Worm (Caenorhabditis elegans) whole organism, L4 larva: ENCODE results near the gene Y61A9LA.1.
"Not testable (repeated sequence)": the region's sequence is repeated elsewhere in the genome, so short reads cannot be mapped to it uniquely, and the experiment has no call there.

ENCODE experiments used
- F37D6.2 ChIP-seq: sonication (generic microtip); optimal IDR thresholded peaks from 2 replicates; lab custom pipeline; 2016; ENCODE audit warnings: mild to moderate bottlenecking, missing genetic modification characterization, missing compliant biosample characterization
- Y5F2A.4 ChIP-seq: fragments of 200-800 bp; sonication (Bioruptor generic); optimal IDR thresholded peaks from 2 replicates; lab custom pipeline; 2018; ENCODE audit warnings: mild to moderate bottlenecking, missing genetic modification characterization, missing compliant biosample characterization
- ZK337.2 ChIP-seq: fragments of 200-800 bp; sonication (Bioruptor generic); IDR thresholded peaks from 2 replicates; pipeline ENCODE4 v1.3.6; 2022; ENCODE audit warnings: missing genetic modification reagents, missing genetic modification characterization, missing compliant biosample characterization
- ZK546.5 ChIP-seq, 2 experiments: sonication (generic microtip); optimal IDR thresholded peaks; 2 replicates each; lab custom pipeline; 2017; ENCODE audit warnings: missing biosample characterization in 2 of 2, missing genetic modification characterization in 2 of 2
- ceh-20 ChIP-seq: fragments of 200-800 bp; sonication (Bioruptor generic); IDR thresholded peaks from 2 replicates; pipeline ENCODE4 v1.3.6; 2022; ENCODE audit warnings: missing genetic modification reagents, missing genetic modification characterization, missing compliant biosample characterization
- ceh-44 ChIP-seq: fragments of 200-800 bp; sonication (Bioruptor generic); IDR thresholded peaks from 2 replicates; pipeline ENCODE4 v1.3.6; 2022; ENCODE audit warnings: missing genetic modification reagents, missing genetic modification characterization, missing compliant biosample characterization
- ces-1 ChIP-seq: fragments of 150-350 bp; sonication (generic microtip); optimal IDR thresholded peaks from 4 replicates; lab custom pipeline; 2014; ENCODE audit warnings: missing biosample characterization, missing genetic modification reagents, missing genetic modification characterization
- ctbp-1 ChIP-seq: fragments of 200-800 bp; sonication (Bioruptor generic); IDR thresholded peaks from 2 replicates; pipeline ENCODE4 v1.3.6; 2022; ENCODE audit warnings: missing genetic modification reagents, missing genetic modification characterization, missing compliant biosample characterization
- daf-19 ChIP-seq: fragments of 200-800 bp; sonication (Bioruptor generic); conservative IDR thresholded peaks from 2 replicates; pipeline ENCODE4 v1.3.6; 2022; ENCODE audit warnings: missing genetic modification characterization, missing compliant biosample characterization
- daf-8 ChIP-seq: fragments of 200-800 bp; sonication (Bioruptor generic); IDR thresholded peaks from 2 replicates; pipeline ENCODE4 v1.3.6; 2022; ENCODE audit warnings: missing genetic modification characterization, missing compliant biosample characterization
- dpl-1 ChIP-seq: fragments of 150-350 bp; optimal IDR thresholded peaks from 2 replicates; lab custom pipeline; 2014; ENCODE audit warnings: missing biosample characterization, missing genetic modification reagents, missing genetic modification characterization
- egl-43 ChIP-seq: fragments of 200-800 bp; sonication (Bioruptor generic); IDR thresholded peaks from 2 replicates; pipeline ENCODE4 v1.3.6; 2022; ENCODE audit warnings: missing genetic modification reagents, missing genetic modification characterization, missing compliant biosample characterization
- fkh-10 ChIP-seq: fragments of 150-350 bp; optimal IDR thresholded peaks from 2 replicates; lab custom pipeline; 2014; ENCODE audit warnings: missing biosample characterization, missing genetic modification reagents, missing genetic modification characterization
- gei-8 ChIP-seq: fragments of 200-800 bp; sonication (Bioruptor generic); optimal IDR thresholded peaks from 2 replicates; lab custom pipeline; 2018; ENCODE audit warnings: mild to moderate bottlenecking, missing genetic modification characterization, missing compliant biosample characterization
- hlh-11 ChIP-seq: fragments of 200-800 bp; sonication (Bioruptor generic); optimal IDR thresholded peaks from 2 replicates; lab custom pipeline; 2018; ENCODE audit warnings: mild to moderate bottlenecking, missing genetic modification characterization, missing compliant biosample characterization
- hmg-1.1 ChIP-seq: fragments of 200-800 bp; sonication (Bioruptor generic); IDR thresholded peaks from 2 replicates; pipeline ENCODE4 v1.3.6; 2022; ENCODE audit warnings: missing genetic modification reagents, missing genetic modification characterization, missing compliant biosample characterization
- lin-15B ChIP-seq: fragments of 150-350 bp; sonication (generic microtip); optimal IDR thresholded peaks from 3 replicates; lab custom pipeline; 2014; ENCODE audit warnings: missing biosample characterization, missing genetic modification characterization
- lir-3 ChIP-seq: sonication (generic microtip); optimal IDR thresholded peaks from 2 replicates; lab custom pipeline; 2016; ENCODE audit warnings: mild to moderate bottlenecking, missing genetic modification characterization, missing compliant biosample characterization
- lsy-2 ChIP-seq, 2 experiments: fragments of 150-350 bp in 1 of 2; sonication (generic microtip) in 1 of 2; optimal IDR thresholded peaks; 2 replicates each; lab custom pipeline; 2014 to 2017; ENCODE audit warnings: missing biosample characterization in 2 of 2, missing genetic modification characterization in 2 of 2
- madf-9 ChIP-seq: fragments of 200-800 bp; sonication (Bioruptor generic); conservative IDR thresholded peaks from 2 replicates; pipeline ENCODE4 v1.3.6; 2022; ENCODE audit warnings: missing genetic modification reagents, missing genetic modification characterization, missing compliant biosample characterization
- mep-1 ChIP-seq: fragments of 150-350 bp; sonication (generic microtip); optimal IDR thresholded peaks from 3 replicates; lab custom pipeline; 2014; ENCODE audit warnings: missing biosample characterization, missing genetic modification characterization
- nhr-111 ChIP-seq: fragments of 200-800 bp; sonication (Bioruptor generic); optimal IDR thresholded peaks from 2 replicates; lab custom pipeline; 2018; ENCODE audit warnings: mild to moderate bottlenecking, missing genetic modification characterization, missing compliant biosample characterization
- nhr-25 ChIP-seq: sonication (generic microtip); optimal IDR thresholded peaks from 2 replicates; lab custom pipeline; 2017; ENCODE audit warnings: missing genetic modification characterization, mild to moderate bottlenecking, missing compliant biosample characterization, antibody characterized with exemption, moderate library complexity, borderline replicate concordance; ENCODE audit not compliant: insufficient read depth
- nhr-28 ChIP-seq: fragments of 150-350 bp; optimal IDR thresholded peaks from 2 replicates; lab custom pipeline; 2014; ENCODE audit warnings: missing biosample characterization, missing genetic modification characterization
- nhr-48 ChIP-seq: sonication (generic microtip); optimal IDR thresholded peaks from 2 replicates; lab custom pipeline; 2016; ENCODE audit warnings: mild to moderate bottlenecking, missing genetic modification characterization, missing compliant biosample characterization
- rbr-2 ChIP-seq: sonication (generic microtip); optimal IDR thresholded peaks from 2 replicates; lab custom pipeline; 2016; ENCODE audit warnings: missing genotype, missing genetic modification characterization, missing compliant biosample characterization
- sdz-12 ChIP-seq: fragments of 200-800 bp; sonication (Bioruptor generic); optimal IDR thresholded peaks from 2 replicates; lab custom pipeline; 2018; ENCODE audit warnings: mild to moderate bottlenecking, missing genetic modification characterization, missing compliant biosample characterization
- snpc-1.2 ChIP-seq: fragments of 200-800 bp; sonication (Bioruptor generic); IDR thresholded peaks from 2 replicates; pipeline ENCODE4 v1.3.6; 2022; ENCODE audit warnings: missing genetic modification reagents, missing genetic modification characterization, missing compliant biosample characterization
- snpc-4 ChIP-seq: fragments of 150-350 bp; optimal IDR thresholded peaks from 2 replicates; lab custom pipeline; 2014; ENCODE audit warnings: missing biosample characterization, missing genetic modification characterization
- spr-3 ChIP-seq: fragments of 200-800 bp; sonication (Bioruptor generic); optimal IDR thresholded peaks from 2 replicates; lab custom pipeline; 2018; ENCODE audit warnings: mild to moderate bottlenecking, missing genetic modification characterization, missing compliant biosample characterization
- unc-39 ChIP-seq: sonication (generic microtip); optimal IDR thresholded peaks from 2 replicates; lab custom pipeline; 2017; ENCODE audit warnings: missing biosample characterization, missing genetic modification characterization
- unc-62 ChIP-seq, 3 experiments: fragments of 150-350 bp in 1 of 3; sonication (generic microtip); optimal IDR thresholded peaks in 2 of 3; peaks in 1 of 3; 1 replicate in 1 of 3; 2 replicates in 2 of 3; lab custom pipeline; 2014 to 2017; ENCODE audit warnings: missing biosample characterization in 3 of 3, missing genetic modification characterization in 3 of 3, missing genetic modification reagents in 3 of 3, missing genotype in 1 of 3

The Y61A9LA.1 gene

DNA sequence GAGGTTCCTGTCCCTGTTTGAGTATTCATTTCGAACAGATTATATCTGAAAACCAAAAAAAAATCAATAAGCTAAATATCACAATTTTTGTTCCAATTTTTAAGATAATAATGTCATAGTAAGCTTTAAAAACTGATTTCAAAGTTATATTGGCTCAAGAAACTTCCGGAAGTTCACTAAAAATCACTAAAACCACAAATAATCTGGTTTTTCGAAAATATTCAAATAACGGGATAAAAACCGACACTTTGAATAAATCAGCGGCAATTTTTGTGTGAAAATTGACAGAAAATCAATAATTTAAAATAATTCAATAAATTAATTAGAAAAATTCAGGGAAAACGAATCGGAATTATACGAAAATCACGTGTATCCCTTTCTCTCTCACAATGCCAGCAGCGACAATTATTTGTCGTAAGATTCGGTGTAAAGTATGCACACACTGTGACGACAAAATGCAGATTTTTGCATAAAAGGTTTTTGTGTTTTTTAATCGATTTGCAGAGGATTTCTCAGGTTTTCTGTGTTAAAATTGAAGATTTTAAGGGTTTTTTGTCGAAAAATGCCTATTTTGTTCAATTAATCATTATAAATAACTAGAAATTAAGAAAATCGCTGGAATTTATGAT is 15.0 kb upstream of the Y61A9LA.1 start, which contains the start of gene sut-2 (continued):
- TF ChIP-seq fkh-10, result no peak
- no peak for TF ChIP-seq ces-1 (GFP tag; lab: Kevin White, UChicago)

DNA sequence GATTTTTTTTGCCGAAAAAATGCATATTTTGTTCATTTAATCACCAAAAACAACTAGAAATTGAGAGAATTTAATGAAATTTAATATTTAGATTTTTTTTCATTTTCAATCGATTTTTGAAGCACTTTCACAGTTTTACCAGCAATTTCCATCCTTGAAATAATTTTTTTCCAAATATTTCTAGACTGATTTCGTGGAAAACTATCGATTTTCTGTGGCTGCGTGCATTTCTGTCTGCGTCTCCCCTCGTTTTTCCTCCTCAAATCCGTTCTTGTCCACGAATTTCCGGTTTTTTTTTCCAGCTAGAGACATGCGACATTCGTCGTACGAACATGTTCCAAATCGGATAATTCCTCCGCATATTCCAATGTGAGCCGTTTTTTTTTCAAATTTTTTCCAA is 14.3 kb upstream of the Y61A9LA.1 start, which contains the start of gene Y61A9LA.3:
Gene Y61A9LA.3 (plus strand): TSS at position 301 of the 400 bp plus-strand sequence.
- no peak for TF ChIP-seq nhr-25
- TF ChIP-seq sdz-12 (GFP tag; lab: Kevin White, UChicago), result no peak
- no peak for TF ChIP-seq nhr-28 (tag; lab: Kevin White, UChicago)
- no peak for TF ChIP-seq Y5F2A.4
- TF ChIP-seq hmg-1.1 (GFP tag; lab: Robert Waterston, UW), result no peak
- no peak for TF ChIP-seq madf-9 (GFP tag; lab: Robert Waterston, UW)
- no peak for TF ChIP-seq lsy-2 (tag; optimal IDR thresholded peaks at IDR 0.05; lab: Kevin White, UChicago)
- TF ChIP-seq ZK546.5 (tag; optimal IDR thresholded peaks at IDR 0.05; lab: Kevin White, UChicago), result no peak
- no peak for TF ChIP-seq snpc-4 (tag; lab: Kevin White, UChicago)
- no peak for TF ChIP-seq gei-8
- no peak for TF ChIP-seq lin-15B (tag; lab: Kevin White, UChicago)
- TF ChIP-seq ctbp-1, result no peak

DNA sequence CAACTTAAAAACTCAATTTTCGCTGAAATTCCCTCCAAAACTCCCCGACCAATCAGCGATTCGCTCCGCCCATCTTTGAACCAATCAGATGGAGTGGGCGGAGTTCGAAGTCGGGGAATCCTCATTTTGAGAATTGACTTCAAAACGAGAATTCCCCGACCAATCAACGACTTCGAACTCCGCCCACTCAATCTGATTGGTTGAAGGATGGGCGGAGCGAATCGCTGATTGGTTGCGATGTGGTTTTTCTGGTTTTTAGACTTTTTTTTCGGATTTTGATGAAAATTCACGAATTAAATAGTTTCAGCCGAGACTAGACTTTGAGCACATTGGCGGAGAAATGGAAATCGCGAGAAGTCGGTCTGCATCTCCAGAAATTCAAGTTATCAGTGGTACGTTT is 13.1 kb upstream of the Y61A9LA.1 start:
- no peak for TF ChIP-seq hlh-11 (tag; lab: Kevin White, UChicago)
- no peak for TF ChIP-seq lir-3 (tag; lab: Kevin White, UChicago)
- TF ChIP-seq mep-1 (tag; lab: Kevin White, UChicago), result no peak
- TF ChIP-seq F37D6.2 (tag; lab: Kevin White, UChicago), result no peak
- no peak for TF ChIP-seq snpc-1.2 (GFP tag; lab: Robert Waterston, UW)
- TF ChIP-seq spr-3, result no peak
- TF ChIP-seq dpl-1, result no peak
- no peak for TF ChIP-seq ZK337.2 (GFP tag; lab: Robert Waterston, UW)
- no peak for TF ChIP-seq daf-19 (GFP tag; lab: Robert Waterston, UW)
- TF ChIP-seq unc-39 (tag; lab: Kevin White, UChicago), result no peak

DNA sequence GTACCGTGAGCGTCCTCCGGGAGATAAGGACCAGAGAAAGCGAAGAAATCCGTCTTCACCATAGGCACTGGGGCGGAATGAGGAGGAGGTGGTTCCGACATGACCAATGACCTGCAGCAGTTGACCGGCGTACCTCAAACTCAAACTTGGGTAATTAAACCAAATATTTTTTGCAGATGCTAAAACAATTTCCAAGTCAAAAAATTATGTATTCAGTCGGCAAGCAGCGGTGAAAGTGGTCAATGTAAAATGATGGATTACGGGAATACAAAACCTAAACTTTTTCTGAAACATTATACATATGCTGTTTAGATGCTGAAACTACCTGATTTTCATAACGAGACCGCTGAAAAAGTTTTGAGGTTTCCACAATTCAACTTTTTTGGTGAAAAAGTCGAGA is 11.3 kb upstream of the Y61A9LA.1 start, which contains the start of gene hpo-39:
Gene hpo-39 (minus strand): TSS at position 101 of the 400 bp plus-strand sequence.
- TF ChIP-seq nhr-111; daf-8 (GFP tag; lab: Robert Waterston, UW); nhr-48 (tag; lab: Kevin White, UChicago): not testable (repeated sequence)

DNA sequence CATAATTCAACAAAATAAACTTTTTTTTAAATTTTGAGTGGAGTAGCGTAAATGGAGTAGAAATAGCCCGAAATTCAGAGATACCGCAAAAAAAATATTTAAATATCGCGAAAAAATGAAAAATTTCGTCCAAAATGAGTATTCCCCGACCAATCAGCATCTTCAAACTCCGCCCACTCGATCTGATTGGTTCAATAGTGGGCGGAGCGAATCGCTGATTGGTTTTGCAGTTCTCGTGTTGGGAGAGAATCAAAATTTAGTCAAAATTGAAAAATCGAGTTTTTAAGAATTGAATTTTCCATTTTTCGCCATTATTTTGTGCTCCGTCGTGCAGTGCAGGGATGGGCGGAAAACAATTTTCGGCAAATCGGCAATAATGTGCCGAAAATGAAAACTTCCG is 9.7 kb upstream of the Y61A9LA.1 start:
- TF ChIP-seq ceh-44 (no peak), rbr-2 (tag; lab: Kevin White, UChicago) (no peak)

DNA sequence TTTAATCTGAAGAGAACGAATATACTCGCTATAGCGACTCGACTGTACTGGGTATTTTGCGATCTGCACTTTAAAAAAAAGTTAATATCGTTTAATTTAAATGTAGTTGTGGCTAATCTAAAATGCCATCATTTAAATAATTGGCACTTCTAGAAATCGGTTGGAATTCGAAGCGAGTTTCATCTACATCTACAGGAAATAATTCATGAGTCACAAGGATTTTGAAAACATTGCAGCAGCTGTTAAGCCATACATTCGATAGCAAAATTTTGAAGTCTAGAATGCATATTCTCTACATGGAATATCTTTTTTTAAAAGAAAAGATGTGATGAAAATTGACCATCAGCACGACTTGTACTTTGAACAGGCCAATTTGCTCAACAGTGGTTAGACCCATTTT is 4.5 kb upstream of the Y61A9LA.1 start:
- no peak for TF ChIP-seq egl-43 (GFP tag; lab: Robert Waterston, UW)
- peak in 1 of 2 experiments; percentile 97 for TF ChIP-seq unc-62 (GFP tag; optimal IDR thresholded peaks at IDR 0.05 in 1 of 2; lab: Kevin White, UChicago)
- TF ChIP-seq unc-62 (tag; optimal IDR thresholded peaks at IDR 0.05; lab: Kevin White, UChicago), result no peak
- TF ChIP-seq ceh-20 (GFP tag; lab: Robert Waterston, UW), result no peak
